Worm (Caenorhabditis elegans) whole organism, midembryonic: ENCODE measurements around the gene Y49E10.4.

Experiments
- flt-1 ChIP-seq: fragments of 200-800 bp; sonication (Bioruptor generic); IDR thresholded peaks from 2 replicates; pipeline ENCODE4 v1.3.6; 2022; ENCODE audit warnings: missing genetic modification characterization, missing compliant biosample characterization
- ref-1 ChIP-seq: fragments of 200-800 bp; sonication (Bioruptor generic); conservative IDR thresholded peaks from 2 replicates; pipeline ENCODE4 v1.3.6; 2022; ENCODE audit warnings: missing genetic modification reagents, missing genetic modification characterization, missing compliant biosample characterization
- tab-1 ChIP-seq: fragments of 200-800 bp; sonication (Bioruptor generic); IDR thresholded peaks from 2 replicates; pipeline ENCODE4 v1.3.6; 2022; ENCODE audit warnings: missing genetic modification characterization, missing compliant biosample characterization
- ztf-23 ChIP-seq: fragments of 200-800 bp; sonication (Bioruptor generic); IDR thresholded peaks from 2 replicates; pipeline ENCODE4 v1.3.6; 2022; ENCODE audit warnings: missing genetic modification reagents, missing genetic modification characterization, missing compliant biosample characterization
- ztf-29 ChIP-seq: fragments of 200-800 bp; sonication (Bioruptor generic); IDR thresholded peaks from 2 replicates; pipeline ENCODE4 v1.3.6; 2022; ENCODE audit warnings: missing genetic modification reagents, missing genetic modification characterization, missing compliant biosample characterization

DNA sequence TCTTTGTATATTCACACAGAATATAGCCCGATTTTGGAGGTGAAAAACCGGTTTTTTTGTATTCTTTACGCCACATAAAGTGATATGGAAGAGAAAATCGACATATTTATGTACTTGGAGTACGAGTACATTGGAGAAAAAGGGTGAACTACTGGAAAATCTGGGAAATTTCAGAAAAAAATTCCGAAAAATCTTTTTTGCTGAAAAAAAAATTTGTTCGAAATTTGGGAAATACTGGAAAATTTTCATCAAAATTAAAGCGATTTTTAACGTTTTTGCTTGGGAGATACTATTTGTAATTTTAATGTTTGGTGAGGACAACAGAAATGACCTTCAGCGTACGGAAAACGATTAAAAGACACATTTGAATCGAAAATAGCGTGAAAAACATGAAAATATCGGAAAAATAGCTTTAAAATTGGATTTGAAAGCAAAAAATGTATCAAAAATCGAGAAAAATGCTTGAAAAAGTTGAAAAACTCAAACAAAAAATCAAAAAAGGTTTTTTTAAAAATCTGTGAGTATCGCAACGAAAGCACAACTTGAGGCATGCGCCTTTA, 42.3 kb upstream of the Y49E10.4 start:
- TF ChIP-seq flt-1 (GFP tag; lab: Robert Waterston, UW) (no peak), ztf-29 (GFP tag; lab: Robert Waterston, UW) (no peak), ref-1 (no peak), tab-1 (GFP tag; lab: Robert Waterston, UW) (no peak), ztf-23 (no peak)
